Fruit fly (Drosophila melanogaster): ENCODE results near the gene bond.

Gene bond

dm6 chr3R:22557100-22557741 lies 6.7 kb downstream of the bond start:
- TF ChIP-seq dm (GFP tag; optimal IDR thresholded peaks at IDR 0.05): no peak
- peak in 1 of 2 experiments; percentile 26 for TF ChIP-seq Hr78 (GFP tag; optimal IDR thresholded peaks at IDR 0.05)
- no peak for TF ChIP-seq Dip2 (GFP tag; IDR thresholded peaks at IDR 0.05)
- TF ChIP-seq Blimp-1 (GFP tag; optimal IDR thresholded peaks at IDR 0.05): peak; percentile 6
- TF ChIP-seq CG13894 (tag; optimal IDR thresholded peaks at IDR 0.05): peak; percentile 100
- TF ChIP-seq tgo (GFP tag; IDR thresholded peaks at IDR 0.05): no peak
- TF ChIP-seq sug (tag; optimal IDR thresholded peaks at IDR 0.05): peak; percentile 19
- TF ChIP-seq sd (tag; optimal IDR thresholded peaks at IDR 0.05): peak; percentile 67
- no peak for TF ChIP-seq zen (tag; optimal IDR thresholded peaks at IDR 0.05)
- no peak for TF ChIP-seq pb (GFP tag; optimal IDR thresholded peaks at IDR 0.05)
- TF ChIP-seq row (GFP tag; IDR thresholded peaks at IDR 0.05): no peak
- peak; percentile 16 for TF ChIP-seq ftz-f1 (GFP tag; optimal IDR thresholded peaks at IDR 0.05)
- no peak for TF ChIP-seq Mad (GFP tag; optimal IDR thresholded peaks at IDR 0.05)
- TF ChIP-seq CG32767 (GFP tag; IDR thresholded peaks at IDR 0.05): no peak
- no peak for TF ChIP-seq E2f2 (GFP tag; IDR thresholded peaks at IDR 0.05)
- TF ChIP-seq chinmo (GFP tag; IDR thresholded peaks at IDR 0.05; ENCODE audit: partially characterized antibody): peak; percentile 89; the same call in 3 of the 4 replicates
- TF ChIP-seq Trl (optimal IDR thresholded peaks at IDR 0.05): no peak
- no peak for TF ChIP-seq Trl (GFP tag; optimal IDR thresholded peaks at IDR 0.05)
- TF ChIP-seq danr (GFP tag; IDR thresholded peaks at IDR 0.05): no peak
- TF ChIP-seq Ets65A (GFP tag): peak; percentile 41
- peak; percentile 69 for TF ChIP-seq grn (GFP tag; optimal IDR thresholded peaks at IDR 0.05)
- peak; percentile 6 for TF ChIP-seq abd-A (tag; optimal IDR thresholded peaks at IDR 0.05)
- no peak for TF ChIP-seq Bgb (GFP tag; IDR thresholded peaks at IDR 0.05; ENCODE audit: partially characterized antibody)
- no peak for TF ChIP-seq CG4707 (GFP tag; optimal IDR thresholded peaks at IDR 0.05)
- TF ChIP-seq vvl (GFP tag; IDR thresholded peaks at IDR 0.05): peak; percentile 66
- no peak for TF ChIP-seq nerfin-2 (GFP tag; IDR thresholded peaks at IDR 0.05; ENCODE audit: partially characterized antibody)
- peak in 1 of 2 experiments; percentile 60 for TF ChIP-seq Eip74EF (GFP tag; optimal IDR thresholded peaks at IDR 0.05)
- no peak for TF ChIP-seq Hr39 (optimal IDR thresholded peaks at IDR 0.05)
- no peak for TF ChIP-seq lab (GFP tag; optimal IDR thresholded peaks at IDR 0.05)
- no peak for TF ChIP-seq CG8281 (tag; optimal IDR thresholded peaks at IDR 0.05)
- TF ChIP-seq CTCF (GFP tag; optimal IDR thresholded peaks at IDR 0.05): no peak

- TF ChIP-seq ERR (GFP tag; optimal IDR thresholded peaks at IDR 0.05) (no peak), CG12942 (GFP tag; optimal IDR thresholded peaks at IDR 0.05) (no peak), CG13894 (tag; optimal IDR thresholded peaks at IDR 0.05) (peak; percentile 9), CG8290 (GFP tag; optimal IDR thresholded peaks at IDR 0.05) (no peak), CG8290 (tag; optimal IDR thresholded peaks at IDR 0.05) (peak in 1 of 2 experiments; percentile 8), Med (GFP tag) (no peak), Atf6 (GFP tag; IDR thresholded peaks at IDR 0.05) (peak; percentile 53; the same call in 1 of the 2 replicates), Hmr (GFP tag; optimal IDR thresholded peaks at IDR 0.05) (peak; percentile 24), CG2678 (tag; optimal IDR thresholded peaks at IDR 0.05) (peak; percentile 8), sens (GFP tag) (peak; percentile 60), lab (GFP tag; optimal IDR thresholded peaks at IDR 0.05) (peak; percentile 7)
Observed at dm6 chr3R:22558398-22558797, 7.9 kb downstream of the bond start.

- TF ChIP-seq NK7.1 (GFP tag; optimal IDR thresholded peaks at IDR 0.05) (no peak), CG12769 (tag; optimal IDR thresholded peaks at IDR 0.05) (peak; percentile 59), Med (GFP tag) (peak; percentile 0), CG13894 (tag; optimal IDR thresholded peaks at IDR 0.05) (peak; percentile 98)
Observed at dm6 chr3R:22560224-22560623, 9.7 kb downstream of the bond start.

All from whole organism, embryonic.